Fruit fly (Drosophila melanogaster): ENCODE results near the gene Cpr64Ab.

The Cpr64Ab gene

dm6 chr3L:4220679-4221078, 9.3 kb upstream of the Cpr64Ab start:
- TF ChIP-seq Sin3A (optimal IDR thresholded peaks at IDR 0.05), result no peak
- TF ChIP-seq Myc (optimal IDR thresholded peaks at IDR 0.05), result no peak
- no peak for TF ChIP-seq ttk (optimal IDR thresholded peaks at IDR 0.05)
- no peak for TF ChIP-seq h (optimal IDR thresholded peaks at IDR 0.05)
- TF ChIP-seq insv (optimal IDR thresholded peaks at IDR 0.05), result no peak
- no peak for TF ChIP-seq psq (optimal IDR thresholded peaks at IDR 0.05)

dm6 chr3L:4219291-4220228, 8.2 kb upstream of the Cpr64Ab start:
- TF ChIP-seq h (optimal IDR thresholded peaks at IDR 0.05), result no peak
- no peak for TF ChIP-seq ttk (optimal IDR thresholded peaks at IDR 0.05)
- TF ChIP-seq psq (optimal IDR thresholded peaks at IDR 0.05), result no peak
- no peak for TF ChIP-seq Myc (optimal IDR thresholded peaks at IDR 0.05)
- no peak for TF ChIP-seq insv (optimal IDR thresholded peaks at IDR 0.05)
- TF ChIP-seq Sin3A (optimal IDR thresholded peaks at IDR 0.05), result no peak

- TF ChIP-seq ttk (optimal IDR thresholded peaks at IDR 0.05) (no peak), Myc (optimal IDR thresholded peaks at IDR 0.05) (no peak), Sin3A (optimal IDR thresholded peaks at IDR 0.05) (no peak), psq (optimal IDR thresholded peaks at IDR 0.05) (no peak), h (optimal IDR thresholded peaks at IDR 0.05) (no peak), insv (optimal IDR thresholded peaks at IDR 0.05) (no peak)
Observed at dm6 chr3L:4215079-4215478, 3.7 kb upstream of the Cpr64Ab start, which contains the start of gene Cpr64Ad. Cpr64Ad (plus strand) TSS chr3L:4215379.

- TF ChIP-seq Sin3A (optimal IDR thresholded peaks at IDR 0.05) (no peak), insv (optimal IDR thresholded peaks at IDR 0.05) (no peak), Myc (optimal IDR thresholded peaks at IDR 0.05) (no peak), ttk (optimal IDR thresholded peaks at IDR 0.05) (no peak), h (optimal IDR thresholded peaks at IDR 0.05) (no peak), psq (optimal IDR thresholded peaks at IDR 0.05) (no peak)
Observed at dm6 chr3L:4212815-4213214, 1.5 kb upstream of the Cpr64Ab start, which contains the start of gene Cpr64Ac. Cpr64Ac (minus strand) TSS chr3L:4212915.

dm6 chr3L:4209731-4210130, 1.6 kb downstream of the Cpr64Ab start:
- TF ChIP-seq insv (optimal IDR thresholded peaks at IDR 0.05) (no peak), h (optimal IDR thresholded peaks at IDR 0.05) (no peak), psq (optimal IDR thresholded peaks at IDR 0.05) (no peak), Myc (optimal IDR thresholded peaks at IDR 0.05) (no peak), ttk (optimal IDR thresholded peaks at IDR 0.05) (no peak), Sin3A (optimal IDR thresholded peaks at IDR 0.05) (no peak)

dm6 chr3L:4209078-4209477, 2.3 kb downstream of the Cpr64Ab start, which contains the start of gene Cpr64Aa:
Cpr64Aa (minus strand) TSS chr3L:4209178.
- TF ChIP-seq insv (optimal IDR thresholded peaks at IDR 0.05) (no peak), ttk (optimal IDR thresholded peaks at IDR 0.05) (no peak), psq (optimal IDR thresholded peaks at IDR 0.05) (no peak), h (optimal IDR thresholded peaks at IDR 0.05) (no peak), Myc (optimal IDR thresholded peaks at IDR 0.05) (no peak), Sin3A (optimal IDR thresholded peaks at IDR 0.05) (no peak)

- no peak for TF ChIP-seq h (optimal IDR thresholded peaks at IDR 0.05)
- TF ChIP-seq psq (optimal IDR thresholded peaks at IDR 0.05), result no peak
- TF ChIP-seq insv (optimal IDR thresholded peaks at IDR 0.05), result no peak
- TF ChIP-seq ttk (optimal IDR thresholded peaks at IDR 0.05), result no peak
- no peak for TF ChIP-seq Myc (optimal IDR thresholded peaks at IDR 0.05)
- no peak for TF ChIP-seq Sin3A (optimal IDR thresholded peaks at IDR 0.05)
Observed at dm6 chr3L:4204867-4205266, 6.5 kb downstream of the Cpr64Ab start.

- TF ChIP-seq ttk (optimal IDR thresholded peaks at IDR 0.05), result no peak
- no peak for TF ChIP-seq insv (optimal IDR thresholded peaks at IDR 0.05)
- TF ChIP-seq h (optimal IDR thresholded peaks at IDR 0.05), result no peak
- TF ChIP-seq Myc (optimal IDR thresholded peaks at IDR 0.05), result no peak
- TF ChIP-seq psq (optimal IDR thresholded peaks at IDR 0.05), result no peak
- TF ChIP-seq Sin3A (optimal IDR thresholded peaks at IDR 0.05), result no peak
Observed at dm6 chr3L:4204239-4204638, 7.1 kb downstream of the Cpr64Ab start, which contains the start of gene CG15005. CG15005 (minus strand) TSS chr3L:4204339.

- TF ChIP-seq h (optimal IDR thresholded peaks at IDR 0.05) (no peak), insv (optimal IDR thresholded peaks at IDR 0.05) (no peak), psq (optimal IDR thresholded peaks at IDR 0.05) (no peak), ttk (optimal IDR thresholded peaks at IDR 0.05) (no peak), Sin3A (optimal IDR thresholded peaks at IDR 0.05) (no peak), Myc (optimal IDR thresholded peaks at IDR 0.05) (no peak)
Observed at dm6 chr3L:4193730-4194649, 17.4 kb downstream of the Cpr64Ab start, which contains the start of gene CG43367. CG43367 (plus strand) TSS chr3L:4193993.

dm6 chr3L:4187930-4188523, 23.3 kb downstream of the Cpr64Ab start, which contains the start of the genes Teh2 and tipE:
Teh2 (minus strand) TSS chr3L:4188023.
tipE (plus strand) TSS chr3L:4188499.
- TF ChIP-seq Myc (optimal IDR thresholded peaks at IDR 0.05), result no peak
- TF ChIP-seq psq (optimal IDR thresholded peaks at IDR 0.05), result no peak
- no peak for TF ChIP-seq insv (optimal IDR thresholded peaks at IDR 0.05)
- no peak for TF ChIP-seq ttk (optimal IDR thresholded peaks at IDR 0.05)
- no peak for TF ChIP-seq h (optimal IDR thresholded peaks at IDR 0.05)
- TF ChIP-seq Sin3A (optimal IDR thresholded peaks at IDR 0.05), result no peak

dm6 chr3L:4186659-4187058, 24.7 kb downstream of the Cpr64Ab start, which contains the start of gene VhaM9.7-c:
VhaM9.7-c (minus strand) TSS chr3L:4186865.
- no peak for TF ChIP-seq psq (optimal IDR thresholded peaks at IDR 0.05)
- TF ChIP-seq Sin3A (optimal IDR thresholded peaks at IDR 0.05), result no peak
- no peak for TF ChIP-seq Myc (optimal IDR thresholded peaks at IDR 0.05)
- no peak for TF ChIP-seq ttk (optimal IDR thresholded peaks at IDR 0.05)
- no peak for TF ChIP-seq h (optimal IDR thresholded peaks at IDR 0.05)
- TF ChIP-seq insv (optimal IDR thresholded peaks at IDR 0.05), result no peak

Data from Kc167 (cell line).